Worm (Caenorhabditis elegans) whole organism, young adult: ENCODE results near the gene F35C5.3.

Experiments
- ama-1 ChIP-seq, 3 experiments: fragments of 150-350 bp in 1 of 3; sonication (generic microtip) in 2 of 3; optimal IDR thresholded peaks; 2 replicates each; lab custom pipeline; 2014 to 2018; ENCODE audit warnings: missing biosample characterization in 2 of 3, missing genetic modification characterization in 2 of 3, missing genetic modification reagents in 2 of 3
- xnd-1 ChIP-seq: sonication (generic microtip); optimal IDR thresholded peaks from 2 replicates; lab custom pipeline; 2016; ENCODE audit warnings: missing genotype, missing genetic modification reagents, missing genetic modification characterization, missing compliant biosample characterization

ce11 chrII:12879758-12880157 lies 8.8 kb upstream of the F35C5.3 start:
- TF ChIP-seq ama-1 (optimal IDR thresholded peaks at IDR 0.05; lab: Kevin White, UChicago) (no peak), ama-1 (GFP tag; optimal IDR thresholded peaks at IDR 0.05; lab: Kevin White, UChicago) (no peak), xnd-1 (tag; lab: Kevin White, UChicago) (no peak)
